Fruit fly (Drosophila melanogaster) whole organism, wandering third instar larva: ENCODE measurements around the gene CG31278.

Experiments
- Dfd ChIP-seq: fragments of >200 bp; optimal IDR thresholded peaks from 2 replicates; lab custom pipeline; 2017; ENCODE audit warnings: missing biosample characterization, missing genetic modification characterization
- GATAd ChIP-seq: sonication (Bioruptor generic); optimal IDR thresholded peaks from 2 replicates; lab custom pipeline; 2016; ENCODE audit warnings: missing biosample characterization, missing genetic modification characterization
- Hr78 ChIP-seq: fragments of >200 bp; optimal IDR thresholded peaks from 2 replicates; lab custom pipeline; 2017; ENCODE audit warnings: missing biosample characterization, missing genetic modification characterization
- h ChIP-seq: fragments of 200-800 bp; sonication (Bioruptor generic); optimal IDR thresholded peaks from 3 replicates; lab custom pipeline; 2016; ENCODE audit warnings: missing biosample characterization, mild to moderate bottlenecking, missing genetic modification characterization
- pan ChIP-seq: fragments of >200 bp; optimal IDR thresholded peaks from 2 replicates; lab custom pipeline; 2017
- psq ChIP-seq: fragments of 200-800 bp; sonication (Bioruptor generic); optimal IDR thresholded peaks from 3 replicates; lab custom pipeline; 2017; ENCODE audit warnings: missing biosample characterization, mild to moderate bottlenecking, missing genetic modification characterization, moderate library complexity
- sage ChIP-seq: fragments of 200-800 bp; sonication (Bioruptor generic); optimal IDR thresholded peaks from 2 replicates; lab custom pipeline; 2016; ENCODE audit warnings: missing biosample characterization, mild to moderate bottlenecking, missing genetic modification characterization
- usp ChIP-seq: fragments of >200 bp; optimal IDR thresholded peaks from 2 replicates; lab custom pipeline; 2017; ENCODE audit warnings: missing biosample characterization, missing genetic modification characterization
- woc ChIP-seq: sonication (Bioruptor generic); optimal IDR thresholded peaks from 2 replicates; lab custom pipeline; 2016; ENCODE audit warnings: missing biosample characterization, mild to moderate bottlenecking, missing genetic modification characterization

DNA sequence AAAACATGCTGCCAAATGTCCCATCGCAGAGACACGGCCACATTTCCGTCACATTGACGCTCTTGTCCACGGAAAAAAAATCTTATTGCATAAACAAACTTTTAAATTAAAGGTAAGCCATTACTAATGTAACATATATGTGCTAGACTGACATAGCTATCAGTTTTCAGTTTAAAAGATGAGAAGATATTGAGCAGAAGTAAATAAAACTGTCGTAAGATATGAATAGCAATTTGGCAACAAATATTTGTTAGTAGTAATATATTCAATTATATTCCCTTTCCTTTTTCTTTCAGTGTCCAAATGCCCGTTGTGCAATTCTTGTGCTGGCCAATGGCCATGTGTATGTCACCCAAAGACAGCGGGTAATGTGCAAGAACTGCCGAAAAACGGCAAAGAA lies 49.4 kb downstream of the CG31278 start:
- TF ChIP-seq Hr78 (GFP tag; lab: Kevin White, UChicago) (no peak), Dfd (GFP tag; lab: Kevin White, UChicago) (no peak), woc (GFP tag; lab: Kevin White, UChicago) (no peak), psq (GFP tag; lab: Kevin White, UChicago) (no peak), GATAd (GFP tag; lab: Kevin White, UChicago) (no peak), usp (GFP tag; lab: Kevin White, UChicago) (no peak), h (GFP tag; lab: Kevin White, UChicago) (peak; percentile 26), pan (lab: Kevin White, UChicago) (no peak), sage (GFP tag; lab: Kevin White, UChicago) (no peak)
